Worm (Caenorhabditis elegans): ENCODE results near the gene nuaf-3.
"Not testable (repeated sequence)": the region's sequence is repeated elsewhere in the genome, so short reads cannot be mapped to it uniquely, and the experiment has no call there.

nuaf-3 gene

ce11 chrIV:11179123-11179740 lies 4.9 kb upstream of the nuaf-3 start, which contains the start of gene cpt-2:
cpt-2 (plus strand) TSS chrIV:11179645.
- TF ChIP-seq hif-1 (tag; optimal IDR thresholded peaks at IDR 0.05) (peak in 1 of 2 experiments; percentile 57), mes-2 (tag; optimal IDR thresholded peaks at IDR 0.05; ENCODE audit: poor library complexity, severe bottlenecking) (peak; percentile 92), daf-16 (GFP tag; optimal IDR thresholded peaks at IDR 0.05) (peak; percentile 13 to 73), daf-16 (tag; optimal IDR thresholded peaks at IDR 0.05) (peak; percentile 77), unc-130 (GFP tag; optimal IDR thresholded peaks at IDR 0.05) (peak; percentile 46), T26A8.4 (GFP tag; IDR thresholded peaks at IDR 0.05) (peak; percentile 93), ceh-44 (GFP tag; IDR thresholded peaks at IDR 0.05) (peak; percentile 86), madf-5 (GFP tag; IDR thresholded peaks at IDR 0.05) (0 out of 4 replicates have a peak, but pooled peaks of 1 of the 2 experiments have one; percentile 58), unc-62 (GFP tag; optimal IDR thresholded peaks at IDR 0.05 in 1 of 2) (peak in 1 of 2 experiments; percentile 97), ctbp-1 (GFP tag; IDR thresholded peaks at IDR 0.05) (peak; percentile 91), T20F7.1 (GFP tag; optimal IDR thresholded peaks at IDR 0.05) (peak; percentile 79), hlh-30 (tag; optimal IDR thresholded peaks at IDR 0.05; ENCODE audit: insufficient read depth) (peak; percentile 70), dmd-6 (GFP tag; IDR thresholded peaks at IDR 0.05) (peak; percentile 94), pqm-1 (tag; optimal IDR thresholded peaks at IDR 0.05) (peak; percentile 35), ZK337.2 (GFP tag; IDR thresholded peaks at IDR 0.05) (peak; percentile 88), lin-38 (GFP tag; IDR thresholded peaks at IDR 0.05) (peak; percentile 91), nhr-41 (GFP tag; IDR thresholded peaks at IDR 0.05) (peak; percentile 45; the same call in 1 of the 2 replicates), mxl-2 (GFP tag; conservative IDR thresholded peaks at IDR 0.05) (peak; percentile 60; the same call in 1 of the 2 replicates), jun-1 (tag; optimal IDR thresholded peaks at IDR 0.05) (peak; percentile 40), snpc-1.2 (GFP tag; IDR thresholded peaks at IDR 0.05) (peak; percentile 82), nhr-42 (GFP tag; IDR thresholded peaks at IDR 0.05) (peak; percentile 87), set-16 (GFP tag; IDR thresholded peaks at IDR 0.05) (peak; percentile 40; the same call in 1 of the 2 replicates), lsy-2 (tag; optimal IDR thresholded peaks at IDR 0.05) (peak; percentile 49 to 92), hmg-1.1 (GFP tag; IDR thresholded peaks at IDR 0.05) (peak; percentile 83), nhr-77 (tag; optimal IDR thresholded peaks at IDR 0.05) (peak; percentile 91), rbr-2 (tag; optimal IDR thresholded peaks at IDR 0.05) (peak; percentile 88), zfp-2 (tag; optimal IDR thresholded peaks at IDR 0.05) (peak; percentile 32), php-3 (GFP tag; IDR thresholded peaks at IDR 0.05) (peak; percentile 79), duxl-1 (tag; optimal IDR thresholded peaks at IDR 0.05; ENCODE audit: poor library complexity) (peak; percentile 76), mdt-29 (GFP tag; IDR thresholded peaks at IDR 0.05) (peak; percentile 85), dmd-9 (GFP tag; IDR thresholded peaks at IDR 0.05) (peak; percentile 91), mxl-3 (GFP tag; optimal IDR thresholded peaks at IDR 0.05) (peak; percentile 90), lin-29 (GFP tag; IDR thresholded peaks at IDR 0.05) (peak; percentile 79), dpl-1 (GFP tag; optimal IDR thresholded peaks at IDR 0.05) (peak; percentile 76), nhr-102 (tag; optimal IDR thresholded peaks at IDR 0.05) (peak; percentile 70), lin-13 (GFP tag; optimal IDR thresholded peaks at IDR 0.05) (peak; percentile 57), F37D6.2 (tag; optimal IDR thresholded peaks at IDR 0.05) (peak; percentile 74), Y48G9A.11 (GFP tag; IDR thresholded peaks at IDR 0.05) (peak; percentile 90), lim-7 (GFP tag; IDR thresholded peaks at IDR 0.05) (peak; percentile 59; the same call in 1 of the 2 replicates), D1046.2 (GFP tag; IDR thresholded peaks at IDR 0.05) (0 out of 2 replicates have a peak, but pooled peaks have one; percentile 51), ztf-7 (tag; optimal IDR thresholded peaks at IDR 0.05) (peak; percentile 67), madf-9 (GFP tag; conservative IDR thresholded peaks at IDR 0.05) (peak; percentile 68; the same call in 1 of the 2 replicates), tra-1 (GFP tag; IDR thresholded peaks at IDR 0.05) (peak; percentile 90), vab-7 (GFP tag; IDR thresholded peaks at IDR 0.05) (peak; percentile 87), pha-4 (GFP tag; IDR thresholded peaks at IDR 0.05) (peak; percentile 75; the same call in 1 of the 2 replicates), zfp-3 (GFP tag; conservative IDR thresholded peaks at IDR 0.05) (peak; percentile 80), F10B5.3 (tag; optimal IDR thresholded peaks at IDR 0.05) (peak; percentile 43)
- not testable (repeated sequence) for TF ChIP-seq unc-62, pha-4 (tag; optimal IDR thresholded peaks at IDR 0.05)
